Worm (Caenorhabditis elegans) whole organism, young adult: Measurements from ENCODE around the gene ZK380.2.

Experiments used
- F52B5.7 ChIP-seq: sonication (generic microtip); optimal IDR thresholded peaks from 2 replicates; lab custom pipeline; 2016; ENCODE audit warnings: mild to moderate bottlenecking, missing genetic modification characterization, missing compliant biosample characterization
- K11D2.4 ChIP-seq: fragments of 200-800 bp; sonication (Bioruptor generic); IDR thresholded peaks from 2 replicates; pipeline ENCODE4 v1.3.6; 2022; ENCODE audit warnings: missing genetic modification reagents, missing genetic modification characterization, missing compliant biosample characterization
- bed-2 ChIP-seq: fragments of 200-800 bp; sonication (Bioruptor generic); IDR thresholded peaks from 2 replicates; pipeline ENCODE4 v1.3.6; 2022; ENCODE audit warnings: missing genetic modification reagents, missing genetic modification characterization, missing compliant biosample characterization
- die-1 ChIP-seq: sonication (generic microtip); optimal IDR thresholded peaks from 2 replicates; lab custom pipeline; 2016; ENCODE audit warnings: missing genotype, mild to moderate bottlenecking, missing genetic modification characterization, missing compliant biosample characterization
- efl-1 ChIP-seq: fragments of 150-350 bp; optimal IDR thresholded peaks from 2 replicates; lab custom pipeline; 2014; ENCODE audit warnings: missing biosample characterization, missing genetic modification reagents, missing genetic modification characterization
- ekl-4 ChIP-seq: fragments of 200-800 bp; sonication (Bioruptor generic); IDR thresholded peaks from 2 replicates; pipeline ENCODE4 v1.3.6; 2022; ENCODE audit warnings: missing genetic modification reagents, missing genetic modification characterization, missing compliant biosample characterization
- ets-4 ChIP-seq: fragments of 200-800 bp; sonication (Bioruptor generic); optimal IDR thresholded peaks from 2 replicates; lab custom pipeline; 2018; ENCODE audit warnings: mild to moderate bottlenecking, missing genetic modification characterization, missing compliant biosample characterization
- gei-17 ChIP-seq: fragments of 200-800 bp; sonication (Bioruptor generic); optimal IDR thresholded peaks from 2 replicates; lab custom pipeline; 2018; ENCODE audit warnings: mild to moderate bottlenecking, missing genetic modification characterization, missing compliant biosample characterization
- hmg-20 ChIP-seq: fragments of 200-800 bp; sonication (Bioruptor generic); IDR thresholded peaks from 2 replicates; pipeline ENCODE4 v1.3.6; 2022; ENCODE audit warnings: missing genetic modification reagents, missing genetic modification characterization, missing compliant biosample characterization
- hrde-1 ChIP-seq: sonication (generic microtip); optimal IDR thresholded peaks from 2 replicates; lab custom pipeline; 2016; ENCODE audit warnings: missing genetic modification characterization, mild to moderate bottlenecking, missing compliant biosample characterization, moderate library complexity, missing genotype, missing genetic modification reagents, borderline replicate concordance
- hsf-1 ChIP-seq: fragments of 200-800 bp; sonication (Bioruptor generic); IDR thresholded peaks from 2 replicates; pipeline ENCODE4 v1.3.6; 2022; ENCODE audit warnings: missing genetic modification reagents, missing genetic modification characterization, missing compliant biosample characterization
- lin-26 ChIP-seq: fragments of 200-800 bp; sonication (Bioruptor generic); IDR thresholded peaks from 2 replicates; pipeline ENCODE4 v1.3.6; 2022; ENCODE audit warnings: missing genetic modification reagents, missing genetic modification characterization, missing compliant biosample characterization
- lin-35 ChIP-seq, 3 experiments: fragments of 150-350 bp in 2 of 3; sonication (generic microtip) in 1 of 3; optimal IDR thresholded peaks; 2 replicates each; lab custom pipeline; 2014 to 2018; ENCODE audit warnings: missing biosample characterization in 3 of 3, missing genetic modification characterization in 3 of 3, missing genetic modification reagents in 3 of 3
- lir-1 ChIP-seq: fragments of 200-800 bp; sonication (Bioruptor generic); conservative IDR thresholded peaks from 2 replicates; pipeline ENCODE4 v1.3.6; 2022; ENCODE audit warnings: missing genetic modification reagents, missing genetic modification characterization, missing compliant biosample characterization
- madf-10 ChIP-seq: sonication (generic microtip); optimal IDR thresholded peaks from 2 replicates; lab custom pipeline; 2016; ENCODE audit warnings: mild to moderate bottlenecking, missing genetic modification characterization, missing compliant biosample characterization
- madf-3 ChIP-seq: fragments of 200-800 bp; sonication (Bioruptor generic); IDR thresholded peaks from 2 replicates; pipeline ENCODE4 v1.3.6; 2022; ENCODE audit warnings: missing genetic modification reagents, missing genetic modification characterization, missing compliant biosample characterization
- mes-4 ChIP-seq: sonication (generic microtip); optimal IDR thresholded peaks from 2 replicates; lab custom pipeline; 2016; ENCODE audit warnings: missing genotype, missing genetic modification characterization, missing compliant biosample characterization
- mxl-1 ChIP-seq: sonication (generic microtip); optimal IDR thresholded peaks from 2 replicates; lab custom pipeline; 2016; ENCODE audit warnings: missing genetic modification characterization, missing compliant biosample characterization
- nfya-2 ChIP-seq: fragments of 200-800 bp; sonication (Bioruptor generic); IDR thresholded peaks from 2 replicates; pipeline ENCODE4 v1.3.6; 2022; ENCODE audit warnings: missing genetic modification reagents, missing genetic modification characterization, missing compliant biosample characterization
- nhr-120 ChIP-seq: fragments of 200-800 bp; sonication (Bioruptor generic); IDR thresholded peaks from 2 replicates; pipeline ENCODE4 v1.3.6; 2022; ENCODE audit warnings: missing genetic modification characterization, missing compliant biosample characterization
- rpc-1 ChIP-seq, 2 experiments: fragments of 150-350 bp in 1 of 2; sonication (generic microtip) in 1 of 2; optimal IDR thresholded peaks; 2 replicates each; lab custom pipeline; 2014 to 2018; ENCODE audit warnings: missing biosample characterization in 1 of 2, missing genetic modification characterization in 1 of 2, missing genetic modification reagents in 1 of 2, missing genotype in 1 of 2
- snpc-3.4 ChIP-seq: sonication (generic microtip); optimal IDR thresholded peaks from 2 replicates; lab custom pipeline; 2017; ENCODE audit warnings: missing genetic modification characterization, mild to moderate bottlenecking, missing compliant biosample characterization, antibody characterized with exemption, moderate library complexity, missing genotype, missing genetic modification reagents
- snpc-4 ChIP-seq, 5 experiments: fragments of 150-350 bp in 1 of 5; sonication (generic microtip) in 4 of 5; optimal IDR thresholded peaks; 2 replicates each; lab custom pipeline; 2014 to 2018; ENCODE audit warnings: missing genetic modification characterization in 5 of 5, missing biosample characterization in 3 of 5, antibody characterized with exemption in 2 of 5, mild to moderate bottlenecking in 2 of 5, missing compliant biosample characterization in 2 of 5, missing genotype in 2 of 5, moderate library complexity in 2 of 5, missing genetic modification reagents in 1 of 5
- tbp1 ChIP-seq: fragments of 200-800 bp; sonication (Bioruptor generic); optimal IDR thresholded peaks from 2 replicates; lab custom pipeline; 2018; ENCODE audit warnings: mild to moderate bottlenecking, missing genetic modification characterization, missing compliant biosample characterization
- unc-130 ChIP-seq: sonication (generic microtip); optimal IDR thresholded peaks from 2 replicates; lab custom pipeline; 2016; ENCODE audit warnings: missing genetic modification reagents, missing genetic modification characterization, missing compliant biosample characterization
- unc-62 ChIP-seq: fragments of 150-350 bp; optimal IDR thresholded peaks from 2 replicates; lab custom pipeline; 2014; ENCODE audit warnings: missing biosample characterization, missing genetic modification reagents, missing genetic modification characterization
- zfh-2 ChIP-seq: fragments of 200-800 bp; sonication (Bioruptor generic); conservative IDR thresholded peaks from 2 replicates; pipeline ENCODE4 v1.3.6; 2022; ENCODE audit warnings: missing genetic modification reagents, missing genetic modification characterization, missing compliant biosample characterization
- ztf-18 ChIP-seq: sonication (generic microtip); optimal IDR thresholded peaks from 2 replicates; lab custom pipeline; 2016; ENCODE audit warnings: missing genotype, mild to moderate bottlenecking, missing genetic modification characterization, missing compliant biosample characterization
- ztf-26 ChIP-seq: sonication (generic microtip); optimal IDR thresholded peaks from 2 replicates; lab custom pipeline; 2017; ENCODE audit warnings: missing genetic modification characterization, missing compliant biosample characterization
- ztf-6 ChIP-seq: fragments of 200-800 bp; sonication (Bioruptor generic); IDR thresholded peaks from 2 replicates; pipeline ENCODE4 v1.3.6; 2022; ENCODE audit warnings: missing genetic modification reagents, missing genetic modification characterization, missing compliant biosample characterization

Gene ZK380.2

ce11 chrX:1630881-1631516 is at the start of gene ZK380.2:
Gene ZK380.2, plus strand, starts transcription at chrX:1631466.
- no peak for TF ChIP-seq snpc-4 (GFP tag; optimal IDR thresholded peaks at IDR 0.05; lab: Kevin White, UChicago)
- peak in 2 of 4 experiments; percentile 21 to 52 for TF ChIP-seq snpc-4 (tag; optimal IDR thresholded peaks at IDR 0.05; lab: Kevin White, UChicago)
- no peak for TF ChIP-seq efl-1 (GFP tag; lab: Kevin White, UChicago)

ce11 chrX:1583980-1584379 is 47.3 kb upstream of the ZK380.2 start:
- no peak for TF ChIP-seq lin-26 (GFP tag; lab: Robert Waterston, UW)

ce11 chrX:1587082-1587481 is 44.2 kb upstream of the ZK380.2 start:
- TF ChIP-seq ztf-6 (GFP tag; lab: Robert Waterston, UW) (no peak), lin-35 (GFP tag; optimal IDR thresholded peaks at IDR 0.05; lab: Kevin White, UChicago) (no peak), unc-62 (GFP tag; lab: Kevin White, UChicago) (no peak), nfya-2 (GFP tag; lab: Robert Waterston, UW) (no peak), mxl-1 (tag; lab: Kevin White, UChicago) (no peak), snpc-3.4 (tag; lab: Kevin White, UChicago) (no peak), hmg-20 (GFP tag; lab: Robert Waterston, UW) (no peak), madf-10 (tag; lab: Kevin White, UChicago) (no peak), mes-4 (tag; lab: Kevin White, UChicago) (no peak), hsf-1 (no peak), lir-1 (GFP tag; lab: Robert Waterston, UW) (no peak), ets-4 (GFP tag; lab: Kevin White, UChicago) (no peak), nhr-120 (GFP tag; lab: Robert Waterston, UW) (no peak), ztf-26 (no peak), unc-130 (GFP tag; lab: Kevin White, UChicago) (no peak), ztf-18 (tag; lab: Kevin White, UChicago) (no peak), F52B5.7 (no peak), madf-3 (GFP tag; lab: Robert Waterston, UW) (no peak)

ce11 chrX:1589114-1589902 is 42.0 kb upstream of the ZK380.2 start:
- peak; percentile 22 for TF ChIP-seq rpc-1 (optimal IDR thresholded peaks at IDR 0.05; lab: Kevin White, UChicago)
- TF ChIP-seq rpc-1 (tag; optimal IDR thresholded peaks at IDR 0.05; lab: Kevin White, UChicago), result peak; percentile 71
- TF ChIP-seq die-1 (tag; lab: Kevin White, UChicago), result no peak
- peak; percentile 77 for TF ChIP-seq tbp1 (GFP tag; lab: Kevin White, UChicago)
- no peak for TF ChIP-seq lin-35 (GFP tag; optimal IDR thresholded peaks at IDR 0.05; lab: Kevin White, UChicago)
- peak; percentile 34; the same call in 1 of the 2 replicates for TF ChIP-seq K11D2.4
- no peak for TF ChIP-seq gei-17 (GFP tag; lab: Kevin White, UChicago)
- TF ChIP-seq bed-2 (GFP tag; lab: Robert Waterston, UW), result no peak
- TF ChIP-seq lin-26 (GFP tag; lab: Robert Waterston, UW), result peak; percentile 64
- TF ChIP-seq ekl-4 (GFP tag; lab: Robert Waterston, UW), result 0 out of 2 replicates have a peak, but pooled peaks have one; percentile 27
- TF ChIP-seq hrde-1 (tag; lab: Kevin White, UChicago), result no peak
- TF ChIP-seq hsf-1, result 0 out of 2 replicates have a peak, but pooled peaks have one; percentile 41
- peak; percentile 61 for TF ChIP-seq zfh-2 (GFP tag; lab: Robert Waterston, UW)
